Worm (Caenorhabditis elegans) whole organism, young adult: ENCODE measurements around the gene K01G5.10.
"Not testable (repeated sequence)": the region's sequence is repeated elsewhere in the genome, so short reads cannot be mapped to it uniquely, and the experiment has no call there.

ENCODE experiments used
- B0261.1 ChIP-seq: sonication (generic microtip); optimal IDR thresholded peaks from 2 replicates; lab custom pipeline; 2016; ENCODE audit warnings: mild to moderate bottlenecking, missing genetic modification characterization, moderate library complexity, missing compliant biosample characterization
- C06A6.2 ChIP-seq: fragments of 200-800 bp; sonication (Bioruptor generic); conservative IDR thresholded peaks from 2 replicates; pipeline ENCODE4 v1.3.6; 2022; ENCODE audit warnings: missing genetic modification characterization, missing compliant biosample characterization
- F39B2.1 ChIP-seq: fragments of 200-800 bp; sonication (Bioruptor generic); IDR thresholded peaks from 2 replicates; pipeline ENCODE4 v1.3.6; 2022; ENCODE audit warnings: missing genetic modification reagents, missing genetic modification characterization, missing compliant biosample characterization
- F49E8.2 ChIP-seq: sonication (generic microtip); optimal IDR thresholded peaks from 3 replicates; lab custom pipeline; 2017; ENCODE audit warnings: missing genetic modification characterization, mild to moderate bottlenecking, missing compliant biosample characterization, antibody characterized with exemption, moderate library complexity; ENCODE audit not compliant: insufficient read depth
- F57C9.4 ChIP-seq: sonication (generic microtip); optimal IDR thresholded peaks from 2 replicates; lab custom pipeline; 2017; ENCODE audit warnings: mild to moderate bottlenecking, missing genetic modification characterization, missing compliant biosample characterization
- T26A5.8 ChIP-seq: sonication (generic microtip); optimal IDR thresholded peaks from 2 replicates; lab custom pipeline; 2016; ENCODE audit warnings: missing genetic modification characterization, missing compliant biosample characterization
- Y53G8AR.9 ChIP-seq: fragments of 200-800 bp; sonication (Bioruptor generic); conservative IDR thresholded peaks from 2 replicates; pipeline ENCODE4 v1.3.6; 2022; ENCODE audit warnings: missing genetic modification reagents, missing genetic modification characterization, missing compliant biosample characterization
- Y67H2A.10 ChIP-seq: fragments of 200-800 bp; sonication (Bioruptor generic); conservative IDR thresholded peaks from 2 replicates; pipeline ENCODE4 v1.3.6; 2022; ENCODE audit warnings: missing genetic modification reagents, missing genetic modification characterization, missing compliant biosample characterization
- ZK185.1 ChIP-seq: sonication (generic microtip); optimal IDR thresholded peaks from 2 replicates; lab custom pipeline; 2016; ENCODE audit warnings: mild to moderate bottlenecking, missing genetic modification characterization, missing compliant biosample characterization; ENCODE audit not compliant: poor library complexity, severe bottlenecking
- athp-1 ChIP-seq: sonication (generic microtip); optimal IDR thresholded peaks from 2 replicates; lab custom pipeline; 2017; ENCODE audit warnings: mild to moderate bottlenecking, missing genetic modification characterization, missing compliant biosample characterization
- attf-6 ChIP-seq: fragments of 200-800 bp; sonication (Bioruptor generic); IDR thresholded peaks from 2 replicates; pipeline ENCODE4 v1.3.6; 2022; ENCODE audit warnings: missing genetic modification reagents, missing genetic modification characterization, missing compliant biosample characterization
- ccch-3 ChIP-seq: fragments of 200-800 bp; sonication (Bioruptor generic); optimal IDR thresholded peaks from 2 replicates; lab custom pipeline; 2018; ENCODE audit warnings: mild to moderate bottlenecking, missing genetic modification characterization, missing compliant biosample characterization
- cebp-1 ChIP-seq, 2 experiments: fragments of 200-800 bp in 1 of 2; sonication (Bioruptor generic) in 1 of 2; sonication (generic microtip) in 1 of 2; IDR thresholded peaks in 1 of 2; optimal IDR thresholded peaks in 1 of 2; 2 replicates each; pipeline versions ENCODE4 v1.3.6 to Lab custom; 2017 to 2022; ENCODE audit warnings: missing compliant biosample characterization in 2 of 2, missing genetic modification characterization in 2 of 2, mild to moderate bottlenecking in 1 of 2, missing genetic modification reagents in 1 of 2, moderate library complexity in 1 of 2
- cebp-2 ChIP-seq: fragments of 200-800 bp; sonication (Bioruptor generic); IDR thresholded peaks from 2 replicates; pipeline ENCODE4 v1.3.6; 2022; ENCODE audit warnings: missing genetic modification characterization, missing compliant biosample characterization
- ceh-100 ChIP-seq: fragments of 200-800 bp; sonication (Bioruptor generic); IDR thresholded peaks from 2 replicates; pipeline ENCODE4 v1.3.6; 2022; ENCODE audit warnings: missing genetic modification reagents, missing genetic modification characterization, missing compliant biosample characterization
- ceh-27 ChIP-seq: fragments of 200-800 bp; sonication (Bioruptor generic); optimal IDR thresholded peaks from 2 replicates; lab custom pipeline; 2018; ENCODE audit warnings: mild to moderate bottlenecking, missing genetic modification characterization, moderate library complexity, missing compliant biosample characterization
- ceh-40 ChIP-seq: fragments of 200-800 bp; sonication (Bioruptor generic); IDR thresholded peaks from 2 replicates; pipeline ENCODE4 v1.3.6; 2022; ENCODE audit warnings: missing genetic modification characterization, missing compliant biosample characterization
- ceh-58 ChIP-seq: fragments of 200-800 bp; sonication (Bioruptor generic); IDR thresholded peaks from 2 replicates; pipeline ENCODE4 v1.3.6; 2022; ENCODE audit warnings: missing genetic modification characterization, missing compliant biosample characterization
- efl-1 ChIP-seq: fragments of 150-350 bp; optimal IDR thresholded peaks from 2 replicates; lab custom pipeline; 2014; ENCODE audit warnings: missing biosample characterization, missing genetic modification reagents, missing genetic modification characterization
- egl-44 ChIP-seq: fragments of 200-800 bp; sonication (Bioruptor generic); IDR thresholded peaks from 2 replicates; pipeline ENCODE4 v1.3.6; 2022; ENCODE audit warnings: missing genetic modification reagents, missing genetic modification characterization, missing compliant biosample characterization
- ekl-4 ChIP-seq: fragments of 200-800 bp; sonication (Bioruptor generic); IDR thresholded peaks from 2 replicates; pipeline ENCODE4 v1.3.6; 2022; ENCODE audit warnings: missing genetic modification reagents, missing genetic modification characterization, missing compliant biosample characterization
- him-1 ChIP-seq: sonication (generic microtip); optimal IDR thresholded peaks from 2 replicates; lab custom pipeline; 2016; ENCODE audit warnings: missing genotype, missing genetic modification reagents, missing genetic modification characterization, missing compliant biosample characterization
- hrde-1 ChIP-seq: sonication (generic microtip); optimal IDR thresholded peaks from 2 replicates; lab custom pipeline; 2016; ENCODE audit warnings: missing genetic modification characterization, mild to moderate bottlenecking, missing compliant biosample characterization, moderate library complexity, missing genotype, missing genetic modification reagents, borderline replicate concordance
- hsf-1 ChIP-seq: fragments of 200-800 bp; sonication (Bioruptor generic); IDR thresholded peaks from 2 replicates; pipeline ENCODE4 v1.3.6; 2022; ENCODE audit warnings: missing genetic modification reagents, missing genetic modification characterization, missing compliant biosample characterization
- lin-26 ChIP-seq: fragments of 200-800 bp; sonication (Bioruptor generic); IDR thresholded peaks from 2 replicates; pipeline ENCODE4 v1.3.6; 2022; ENCODE audit warnings: missing genetic modification reagents, missing genetic modification characterization, missing compliant biosample characterization
- madf-6 ChIP-seq: fragments of 200-800 bp; sonication (Bioruptor generic); IDR thresholded peaks from 2 replicates; pipeline ENCODE4 v1.3.6; 2022; ENCODE audit warnings: missing genetic modification reagents, missing genetic modification characterization, missing compliant biosample characterization
- madf-8 ChIP-seq: fragments of 200-800 bp; sonication (Bioruptor generic); conservative IDR thresholded peaks from 2 replicates; pipeline ENCODE4 v1.3.6; 2022; ENCODE audit warnings: missing genetic modification reagents, missing genetic modification characterization, missing compliant biosample characterization
- mxl-1 ChIP-seq: sonication (generic microtip); optimal IDR thresholded peaks from 2 replicates; lab custom pipeline; 2016; ENCODE audit warnings: missing genetic modification characterization, missing compliant biosample characterization
- nfyb-1 ChIP-seq: fragments of 200-800 bp; sonication (Bioruptor generic); IDR thresholded peaks from 2 replicates; pipeline ENCODE4 v1.3.6; 2022; ENCODE audit warnings: missing genetic modification reagents, missing genetic modification characterization, missing compliant biosample characterization
- nhr-27 ChIP-seq: fragments of 200-800 bp; sonication (Bioruptor generic); optimal IDR thresholded peaks from 2 replicates; lab custom pipeline; 2018; ENCODE audit warnings: mild to moderate bottlenecking, missing genetic modification characterization, moderate library complexity, missing compliant biosample characterization
- pha-4 ChIP-seq: fragments of 150-350 bp; sonication (generic microtip); optimal IDR thresholded peaks from 2 replicates; lab custom pipeline; 2014; ENCODE audit warnings: missing biosample characterization, missing genetic modification reagents, missing genetic modification characterization
- rcor-1 ChIP-seq: fragments of 200-800 bp; sonication (Bioruptor generic); IDR thresholded peaks from 2 replicates; pipeline ENCODE4 v1.3.6; 2022; ENCODE audit warnings: missing genetic modification reagents, missing genetic modification characterization, missing compliant biosample characterization
- rec-8 ChIP-seq, 2 experiments: sonication (generic microtip); optimal IDR thresholded peaks; 2 replicates each; lab custom pipeline; 2016; ENCODE audit warnings: mild to moderate bottlenecking in 2 of 2, missing genetic modification characterization in 2 of 2, missing genetic modification reagents in 2 of 2, missing genotype in 2 of 2, missing biosample characterization in 1 of 2, missing compliant biosample characterization in 1 of 2, moderate library complexity in 1 of 2
- sdz-38 ChIP-seq: sonication (generic microtip); optimal IDR thresholded peaks from 2 replicates; lab custom pipeline; 2016; ENCODE audit warnings: missing genotype, missing genetic modification characterization, missing compliant biosample characterization
- snpc-1.1 ChIP-seq: sonication (generic microtip); optimal IDR thresholded peaks from 2 replicates; lab custom pipeline; 2017; ENCODE audit warnings: missing genetic modification characterization, mild to moderate bottlenecking, missing compliant biosample characterization, antibody characterized with exemption, moderate library complexity, missing genotype, missing genetic modification reagents; ENCODE audit not compliant: insufficient read depth
- snpc-1.3 ChIP-seq: sonication (generic microtip); optimal IDR thresholded peaks from 2 replicates; lab custom pipeline; 2017; ENCODE audit warnings: missing genetic modification characterization, mild to moderate bottlenecking, missing compliant biosample characterization, antibody characterized with exemption, moderate library complexity, missing genotype, missing genetic modification reagents; ENCODE audit not compliant: insufficient read depth
- snpc-4 ChIP-seq, 5 experiments: fragments of 150-350 bp in 1 of 5; sonication (generic microtip) in 4 of 5; optimal IDR thresholded peaks; 2 replicates each; lab custom pipeline; 2014 to 2018; ENCODE audit warnings: missing genetic modification characterization in 5 of 5, missing biosample characterization in 3 of 5, antibody characterized with exemption in 2 of 5, mild to moderate bottlenecking in 2 of 5, missing compliant biosample characterization in 2 of 5, missing genotype in 2 of 5, moderate library complexity in 2 of 5, missing genetic modification reagents in 1 of 5
- somi-1 ChIP-seq: fragments of 200-800 bp; sonication (Bioruptor generic); optimal IDR thresholded peaks from 2 replicates; lab custom pipeline; 2018; ENCODE audit warnings: mild to moderate bottlenecking, missing genetic modification characterization, missing compliant biosample characterization
- unc-130 ChIP-seq: sonication (generic microtip); optimal IDR thresholded peaks from 2 replicates; lab custom pipeline; 2016; ENCODE audit warnings: missing genetic modification reagents, missing genetic modification characterization, missing compliant biosample characterization
- unc-62 ChIP-seq: fragments of 150-350 bp; optimal IDR thresholded peaks from 2 replicates; lab custom pipeline; 2014; ENCODE audit warnings: missing biosample characterization, missing genetic modification reagents, missing genetic modification characterization
- xnd-1 ChIP-seq: sonication (generic microtip); optimal IDR thresholded peaks from 2 replicates; lab custom pipeline; 2016; ENCODE audit warnings: missing genotype, missing genetic modification reagents, missing genetic modification characterization, missing compliant biosample characterization

Gene K01G5.10

ce11 chrIII:10750043-10750442 lies 8.3 kb downstream of the K01G5.10 start, which contains the start of gene enu-3.6:
Gene enu-3.6, plus strand, starts transcription at chrIII:10750434.
- 0 out of 2 replicates have a peak, but pooled peaks have one; percentile 38 for TF ChIP-seq attf-6
- TF ChIP-seq madf-6 (GFP tag; lab: Robert Waterston, UW) = peak; percentile 62; the same call in 1 of the 2 replicates
- TF ChIP-seq F49E8.2 (tag; lab: Kevin White, UChicago) = peak; percentile 39
- 0 out of 2 replicates have a peak, but pooled peaks have one; percentile 44 for TF ChIP-seq cebp-2 (GFP tag; lab: Robert Waterston, UW)
- TF ChIP-seq cebp-1 (GFP tag; IDR thresholded peaks at IDR 0.05; lab: Robert Waterston, UW); snpc-4 (GFP tag; optimal IDR thresholded peaks at IDR 0.05; lab: Kevin White, UChicago): not testable (repeated sequence)
- TF ChIP-seq cebp-1 (tag; optimal IDR thresholded peaks at IDR 0.05; lab: Kevin White, UChicago) = peak; percentile 68
- TF ChIP-seq him-1 (tag; lab: Kevin White, UChicago) = peak; percentile 33
- peak; percentile 59 for TF ChIP-seq hsf-1
- peak; percentile 28; the same call in 1 of the 2 replicates for TF ChIP-seq Y53G8AR.9 (GFP tag; lab: Robert Waterston, UW)
- TF ChIP-seq xnd-1 (tag; lab: Kevin White, UChicago) = peak; percentile 23
- peak; percentile 62 for TF ChIP-seq athp-1
- TF ChIP-seq ceh-100 = peak; percentile 40; the same call in 1 of the 2 replicates
- peak; percentile 21 for TF ChIP-seq unc-130
- TF ChIP-seq madf-8 = 0 out of 2 replicates have a peak, but pooled peaks have one; percentile 24
- TF ChIP-seq snpc-4 (tag; optimal IDR thresholded peaks at IDR 0.05; lab: Kevin White, UChicago) = peak in 1 of 4 experiments; percentile 8
- peak; percentile 53 for TF ChIP-seq hrde-1 (tag; lab: Kevin White, UChicago)

- no peak for TF ChIP-seq T26A5.8 (tag; lab: Kevin White, UChicago)
- no peak for TF ChIP-seq lin-26 (GFP tag; lab: Robert Waterston, UW)
- TF ChIP-seq C06A6.2 (GFP tag; lab: Robert Waterston, UW) = no peak
- TF ChIP-seq unc-62 = no peak
- peak; percentile 81 for TF ChIP-seq rcor-1 (GFP tag; lab: Robert Waterston, UW)
- TF ChIP-seq nhr-27 (tag; lab: Kevin White, UChicago) = no peak
- peak; percentile 54 for TF ChIP-seq snpc-1.1 (tag; lab: Kevin White, UChicago)
- TF ChIP-seq ceh-40 = no peak
- TF ChIP-seq ceh-27 (GFP tag; lab: Kevin White, UChicago) = no peak
- TF ChIP-seq nfyb-1 (GFP tag; lab: Robert Waterston, UW) = peak; percentile 79; the same call in 1 of the 2 replicates
- TF ChIP-seq cebp-1 (GFP tag; IDR thresholded peaks at IDR 0.05; lab: Robert Waterston, UW) = peak; percentile 58; the same call in 1 of the 2 replicates
- peak; percentile 90 for TF ChIP-seq cebp-1 (tag; optimal IDR thresholded peaks at IDR 0.05; lab: Kevin White, UChicago)
- no peak for TF ChIP-seq hrde-1 (tag; lab: Kevin White, UChicago)
- TF ChIP-seq pha-4 = peak; percentile 13
- TF ChIP-seq efl-1 (GFP tag; lab: Kevin White, UChicago) = peak; percentile 98
- no peak for TF ChIP-seq F39B2.1 (GFP tag; lab: Robert Waterston, UW)
- no peak for TF ChIP-seq mxl-1 (tag; lab: Kevin White, UChicago)
- peak; percentile 79 for TF ChIP-seq snpc-1.3 (tag; lab: Kevin White, UChicago)
- peak; percentile 94 for TF ChIP-seq madf-8
- peak; percentile 46; the same call in 1 of the 2 replicates for TF ChIP-seq Y67H2A.10 (GFP tag; lab: Robert Waterston, UW)
- TF ChIP-seq ekl-4 (GFP tag; lab: Robert Waterston, UW) = peak; percentile 77
- no peak for TF ChIP-seq cebp-2 (GFP tag; lab: Robert Waterston, UW)
- no peak for TF ChIP-seq somi-1 (GFP tag; lab: Kevin White, UChicago)
- TF ChIP-seq egl-44 (GFP tag; lab: Robert Waterston, UW) = 0 out of 2 replicates have a peak, but pooled peaks have one; percentile 44
- TF ChIP-seq attf-6 = no peak
- no peak for TF ChIP-seq B0261.1
- no peak for TF ChIP-seq F57C9.4 (tag; lab: Kevin White, UChicago)
- TF ChIP-seq ZK185.1 = no peak
- TF ChIP-seq ccch-3 (GFP tag; lab: Kevin White, UChicago) = no peak
- TF ChIP-seq sdz-38 (tag; lab: Kevin White, UChicago) = no peak
- no peak for TF ChIP-seq rec-8 (tag; optimal IDR thresholded peaks at IDR 0.05; lab: Kevin White, UChicago)
- TF ChIP-seq ceh-58 (GFP tag; lab: Robert Waterston, UW) = no peak
Observed at ce11 chrIII:10747620-10748479, 10.5 kb downstream of the K01G5.10 start, which contains the start of the genes ran-1 and dkc-1. Gene ran-1, minus strand, starts transcription at chrIII:10747728. Gene dkc-1, plus strand, starts transcription at chrIII:10748429.
